Fruit fly (Drosophila melanogaster) whole organism, embryonic: ENCODE results near the gene mRpS14.

Experiments used
- CG12219 ChIP-seq: fragments of 200-800 bp; sonication (Bioruptor generic); optimal IDR thresholded peaks from 3 replicates; lab custom pipeline; 2018; ENCODE audit warnings: missing biosample characterization, mild to moderate bottlenecking, missing genetic modification characterization
- CG12299 ChIP-seq: fragments of 200-800 bp; sonication (Bioruptor generic); optimal IDR thresholded peaks from 2 replicates; lab custom pipeline; 2018; ENCODE audit warnings: missing biosample characterization, mild to moderate bottlenecking, missing genetic modification characterization
- CG1233 ChIP-seq: fragments of 200-800 bp; sonication (Bioruptor generic); optimal IDR thresholded peaks from 4 replicates; lab custom pipeline; 2018; ENCODE audit warnings: missing biosample characterization, mild to moderate bottlenecking, missing genetic modification characterization
- CG14965 ChIP-seq: fragments of 200-800 bp; sonication (Bioruptor generic); optimal IDR thresholded peaks from 2 replicates; lab custom pipeline; 2016; ENCODE audit warnings: missing biosample characterization, missing genetic modification characterization, borderline replicate concordance
- CG1647 ChIP-seq: fragments of 200-800 bp; sonication (Bioruptor generic); optimal IDR thresholded peaks from 3 replicates; lab custom pipeline; 2016; ENCODE audit warnings: missing biosample characterization, missing genetic modification characterization
- CG16779 ChIP-seq: fragments of 200-800 bp; sonication (Bioruptor generic); IDR thresholded peaks from 2 replicates; pipeline ENCODE4 v1.3.6; 2022; ENCODE audit warnings: missing biosample characterization, missing genetic modification characterization
- CG16813 ChIP-seq: fragments of 200-800 bp; sonication (Bioruptor generic); IDR thresholded peaks from 3 replicates; pipeline ENCODE4 v1.3.6; 2022; ENCODE audit warnings: missing biosample characterization, missing genetic modification characterization; ENCODE audit not compliant: partially characterized antibody
- CG17385 ChIP-seq: fragments of 200-800 bp; sonication (Bioruptor generic); optimal IDR thresholded peaks from 3 replicates; lab custom pipeline; 2018; ENCODE audit warnings: missing biosample characterization, mild to moderate bottlenecking, missing genetic modification characterization
- CG17829 ChIP-seq: fragments of 200-800 bp; optimal IDR thresholded peaks from 2 replicates; lab custom pipeline; 2019; ENCODE audit warnings: missing biosample characterization, mild to moderate bottlenecking, missing genetic modification characterization, moderate library complexity
- CG32532 ChIP-seq: fragments of 200-800 bp; sonication (Bioruptor generic); IDR thresholded peaks from 2 replicates; pipeline ENCODE4 v1.3.6; 2022; ENCODE audit warnings: missing biosample characterization, missing genetic modification characterization
- CG4360 ChIP-seq: fragments of 200-800 bp; sonication (Bioruptor generic); IDR thresholded peaks from 2 replicates; pipeline ENCODE4 v1.3.6; 2022; ENCODE audit warnings: missing biosample characterization, missing genetic modification characterization
- CG4854 ChIP-seq: fragments of 200-800 bp; sonication (Bioruptor generic); optimal IDR thresholded peaks from 2 replicates; lab custom pipeline; 2016; ENCODE audit warnings: missing biosample characterization, missing genetic modification characterization, inconsistent platforms
- CG5180 ChIP-seq: fragments of 200-800 bp; sonication (Bioruptor generic); optimal IDR thresholded peaks from 3 replicates; lab custom pipeline; 2017; ENCODE audit warnings: missing biosample characterization, missing genetic modification characterization, mild to moderate bottlenecking, moderate library complexity, missing genetic modification reagents
- CG6272 ChIP-seq: fragments of 200-800 bp; sonication (Bioruptor generic); IDR thresholded peaks from 2 replicates; pipeline ENCODE4 v1.3.6; 2022; ENCODE audit warnings: missing biosample characterization, missing genetic modification characterization
- CG7556 ChIP-seq: fragments of 200-800 bp; sonication (Bioruptor generic); optimal IDR thresholded peaks from 2 replicates; lab custom pipeline; 2017; ENCODE audit warnings: missing biosample characterization, mild to moderate bottlenecking, missing genetic modification characterization
- CG7839 ChIP-seq: fragments of 200-800 bp; sonication (Bioruptor generic); optimal IDR thresholded peaks from 3 replicates; lab custom pipeline; 2018; ENCODE audit warnings: missing biosample characterization, mild to moderate bottlenecking, missing genetic modification characterization, moderate library complexity
- CkIIα-i1 ChIP-seq: fragments of 200-800 bp; sonication (Bioruptor generic); IDR thresholded peaks from 2 replicates; pipeline ENCODE4 v1.3.6; 2022; ENCODE audit warnings: missing biosample characterization, missing genetic modification characterization
- Dbx ChIP-seq: fragments of 200-800 bp; sonication (Bioruptor generic); IDR thresholded peaks from 3 replicates; pipeline ENCODE4 v1.3.6; 2022; ENCODE audit warnings: missing biosample characterization, missing genetic modification characterization
- Eip74EF ChIP-seq, 2 experiments: fragments of 200-800 bp in 1 of 2; fragments of >200 bp in 1 of 2; sonication (Bioruptor generic) in 1 of 2; optimal IDR thresholded peaks; 2 replicates each; lab custom pipeline; 2017 to 2019; ENCODE audit warnings: missing biosample characterization in 2 of 2, missing genetic modification characterization in 2 of 2, mild to moderate bottlenecking in 1 of 2, moderate library complexity in 1 of 2
- Hand ChIP-seq: fragments of 200-800 bp; sonication (Bioruptor generic); optimal IDR thresholded peaks from 2 replicates; lab custom pipeline; 2017; ENCODE audit warnings: mild to moderate bottlenecking, missing biosample characterization, missing genetic modification reagents, missing genetic modification characterization
- HmgD ChIP-seq: fragments of 200-800 bp; sonication (Bioruptor generic); optimal IDR thresholded peaks from 3 replicates; lab custom pipeline; 2016; ENCODE audit warnings: missing biosample characterization, missing genetic modification characterization
- Lpt ChIP-seq: fragments of >200 bp; optimal IDR thresholded peaks from 2 replicates; lab custom pipeline; 2018; ENCODE audit warnings: missing biosample characterization, missing genetic modification characterization
- Mes4 ChIP-seq: fragments of 200-800 bp; sonication (Bioruptor generic); optimal IDR thresholded peaks from 2 replicates; lab custom pipeline; 2016; ENCODE audit warnings: missing biosample characterization, missing genetic modification characterization
- Mrtf ChIP-seq: fragments of 200-800 bp; sonication (Bioruptor generic); IDR thresholded peaks from 3 replicates; pipeline ENCODE4 v1.3.6; 2022; ENCODE audit warnings: missing biosample characterization, missing genetic modification characterization
- Sry-δ ChIP-seq: fragments of 200-800 bp; sonication (Bioruptor generic); optimal IDR thresholded peaks from 2 replicates; lab custom pipeline; 2016; ENCODE audit warnings: missing biosample characterization, missing genetic modification characterization
- Taf1 ChIP-seq: fragments of 200-800 bp; sonication (Bioruptor generic); IDR thresholded peaks from 2 replicates; pipeline ENCODE4 v1.3.6; 2022; ENCODE audit warnings: missing biosample characterization, missing genetic modification characterization
- Tbp ChIP-seq: fragments of >200 bp; optimal IDR thresholded peaks from 2 replicates; lab custom pipeline; 2018; ENCODE audit warnings: missing biosample characterization, missing genetic modification characterization
- amos ChIP-seq: fragments of 200-800 bp; sonication (Bioruptor generic); IDR thresholded peaks from 2 replicates; pipeline ENCODE4 v1.3.6; 2022; ENCODE audit warnings: missing biosample characterization, missing genetic modification characterization; ENCODE audit not compliant: partially characterized antibody
- ap ChIP-seq: fragments of 200-800 bp; sonication (Bioruptor generic); IDR thresholded peaks from 2 replicates; pipeline ENCODE4 v1.3.6; 2022; ENCODE audit warnings: missing biosample characterization, missing genetic modification characterization
- crp ChIP-seq, 2 experiments: fragments of 200-800 bp; sonication (Bioruptor generic); optimal IDR thresholded peaks; 2 replicates in 1 of 2; 3 replicates in 1 of 2; lab custom pipeline; 2017; ENCODE audit warnings: missing biosample characterization in 2 of 2, missing genetic modification characterization in 2 of 2, mild to moderate bottlenecking in 1 of 2, moderate library complexity in 1 of 2
- disco-r ChIP-seq: fragments of 200-800 bp; sonication (Bioruptor generic); optimal IDR thresholded peaks from 2 replicates; lab custom pipeline; 2016; ENCODE audit warnings: missing biosample characterization, missing genetic modification characterization
- eyg ChIP-seq: fragments of 200-800 bp; sonication (Bioruptor generic); optimal IDR thresholded peaks from 3 replicates; lab custom pipeline; 2016; ENCODE audit warnings: missing biosample characterization, missing genetic modification characterization
- fd64A ChIP-seq: fragments of 200-800 bp; sonication (Bioruptor generic); optimal IDR thresholded peaks from 3 replicates; lab custom pipeline; 2018; ENCODE audit warnings: missing biosample characterization, mild to moderate bottlenecking, missing genetic modification characterization
- gce ChIP-seq: fragments of 200-800 bp; sonication (Bioruptor generic); IDR thresholded peaks from 3 replicates; pipeline ENCODE4 v1.3.6; 2022; ENCODE audit warnings: missing biosample characterization, missing genetic modification characterization
- hth ChIP-seq: fragments of >200 bp; optimal IDR thresholded peaks from 2 replicates; lab custom pipeline; 2017; ENCODE audit warnings: inconsistent platforms
- ind ChIP-seq: fragments of 200-800 bp; sonication (Bioruptor generic); optimal IDR thresholded peaks from 3 replicates; lab custom pipeline; 2016; ENCODE audit warnings: missing biosample characterization, missing genetic modification characterization
- nmo ChIP-seq: fragments of 200-800 bp; sonication (Bioruptor generic); optimal IDR thresholded peaks from 2 replicates; lab custom pipeline; 2018; ENCODE audit warnings: missing biosample characterization, mild to moderate bottlenecking, missing genetic modification characterization, moderate library complexity
- org-1 ChIP-seq: fragments of 200-800 bp; sonication (Bioruptor generic); optimal IDR thresholded peaks from 2 replicates; lab custom pipeline; 2017; ENCODE audit warnings: missing biosample characterization, missing genetic modification characterization
- peb ChIP-seq: fragments of 200-800 bp; sonication (Bioruptor generic); IDR thresholded peaks from 2 replicates; pipeline ENCODE4 v1.3.6; 2022; ENCODE audit warnings: missing biosample characterization, missing genetic modification characterization
- phol ChIP-seq: fragments of 200-800 bp; sonication (Bioruptor generic); optimal IDR thresholded peaks from 3 replicates; lab custom pipeline; 2018; ENCODE audit warnings: missing biosample characterization, mild to moderate bottlenecking, missing genetic modification characterization, moderate library complexity
- pnt ChIP-seq: fragments of 200-800 bp; sonication (Bioruptor generic); optimal IDR thresholded peaks from 3 replicates; lab custom pipeline; 2016; ENCODE audit warnings: missing biosample characterization, missing genetic modification characterization
- psq ChIP-seq: fragments of 200-800 bp; sonication (Bioruptor generic); optimal IDR thresholded peaks from 2 replicates; lab custom pipeline; 2017; ENCODE audit warnings: missing biosample characterization, missing genetic modification characterization
- ro ChIP-seq: fragments of 200-800 bp; sonication (Bioruptor generic); IDR thresholded peaks from 2 replicates; pipeline ENCODE4 v1.3.6; 2022; ENCODE audit warnings: missing biosample characterization, missing genetic modification characterization
- seq ChIP-seq: fragments of 200-800 bp; sonication (Bioruptor generic); IDR thresholded peaks from 2 replicates; pipeline ENCODE4 v1.3.6; 2022; ENCODE audit warnings: missing biosample characterization, missing genetic modification characterization
- shn ChIP-seq: fragments of 200-800 bp; sonication (Bioruptor generic); optimal IDR thresholded peaks from 3 replicates; lab custom pipeline; 2016; ENCODE audit warnings: missing biosample characterization, missing genetic modification characterization
- sim ChIP-seq: fragments of 200-800 bp; sonication (Bioruptor generic); IDR thresholded peaks from 2 replicates; pipeline ENCODE4 v1.3.6; 2022; ENCODE audit warnings: missing biosample characterization, missing genetic modification characterization
- tup ChIP-seq: fragments of 200-800 bp; sonication (Bioruptor generic); optimal IDR thresholded peaks from 2 replicates; lab custom pipeline; 2016; ENCODE audit warnings: missing biosample characterization, mild to moderate bottlenecking, missing genetic modification characterization, moderate library complexity
- vnd ChIP-seq: fragments of 200-800 bp; sonication (Bioruptor generic); IDR thresholded peaks from 3 replicates; pipeline ENCODE4 v1.3.6; 2022; ENCODE audit warnings: missing biosample characterization, missing genetic modification characterization; ENCODE audit not compliant: partially characterized antibody
- wek ChIP-seq: fragments of 200-800 bp; sonication (Bioruptor generic); optimal IDR thresholded peaks from 3 replicates; lab custom pipeline; 2018; ENCODE audit warnings: missing biosample characterization, mild to moderate bottlenecking, missing genetic modification characterization, moderate library complexity

The mRpS14 gene

DNA sequence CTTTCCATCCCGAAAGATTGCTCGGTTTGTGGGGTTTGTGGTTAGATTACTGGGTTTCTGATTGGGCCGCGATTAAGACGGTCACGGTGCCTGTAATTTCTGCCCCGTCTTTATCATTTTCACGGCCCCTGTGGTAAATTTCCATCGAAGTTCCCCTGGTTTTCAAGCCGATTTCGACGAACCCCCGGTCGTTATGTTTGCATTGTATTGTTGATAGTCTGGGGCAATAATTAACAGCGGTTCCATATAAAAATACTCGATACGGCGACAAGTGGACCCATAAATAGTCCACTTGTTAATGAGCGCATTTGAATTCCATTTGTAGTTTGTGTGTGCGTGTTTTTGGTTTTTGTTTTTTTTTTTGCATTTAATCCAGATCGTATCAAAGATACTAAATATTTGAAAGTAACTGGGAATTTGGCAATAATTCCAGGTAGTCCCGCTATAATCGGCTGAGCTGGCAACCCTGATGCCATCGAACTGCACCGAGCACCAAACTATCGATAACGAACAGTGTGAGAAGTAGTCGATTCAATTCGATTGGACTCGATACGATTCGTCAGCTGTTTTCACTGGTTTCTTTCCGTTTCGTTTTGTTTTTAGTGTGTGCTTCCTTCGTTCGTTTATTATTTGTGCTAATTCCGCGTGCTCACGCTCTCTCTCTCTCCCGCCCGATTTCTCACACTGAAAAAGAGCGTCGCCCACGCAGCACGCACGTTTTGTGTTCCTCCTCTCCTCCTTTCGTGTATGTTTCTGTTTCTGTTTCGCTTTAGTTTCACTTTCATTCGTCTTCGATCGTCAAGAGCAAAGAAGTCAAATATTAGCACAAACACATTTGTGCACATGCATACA, 25.5 kb upstream of the mRpS14 start (continued):
- TF ChIP-seq CG7556 (peak; percentile 14), CG1233 (GFP tag; lab: Kevin White, UChicago) (no peak), CG5180 (no peak), ind (GFP tag; lab: Kevin White, UChicago) (no peak), Tbp (no peak), pnt (GFP tag; lab: Kevin White, UChicago) (no peak), hth (no peak), CG17829 (tag; lab: Kevin White, UChicago) (peak; percentile 34), sim (GFP tag; lab: Robert Waterston, UW) (no peak), nmo (GFP tag; lab: Kevin White, UChicago) (peak; percentile 24), org-1 (GFP tag; lab: Kevin White, UChicago) (no peak), Mrtf (GFP tag; lab: Robert Waterston, UW) (no peak), CG4854 (GFP tag; lab: Kevin White, UChicago) (no peak), CG7839 (tag; lab: Kevin White, UChicago) (no peak), Dbx (GFP tag; lab: Robert Waterston, UW) (0 out of 3 replicates have a peak, but pooled peaks have one; percentile 13), gce (GFP tag; lab: Robert Waterston, UW) (0 out of 3 replicates have a peak, but pooled peaks have one; percentile 28), fd64A (GFP tag; lab: Kevin White, UChicago) (no peak), Taf1 (GFP tag; lab: Robert Waterston, UW) (no peak), CG32532 (GFP tag; lab: Robert Waterston, UW) (peak; percentile 81), CG16813 (GFP tag; lab: Robert Waterston, UW) (peak; percentile 84), Eip74EF (GFP tag; optimal IDR thresholded peaks at IDR 0.05; lab: Kevin White, UChicago) (no peak), ap (GFP tag; lab: Robert Waterston, UW) (no peak), Lpt (GFP tag; lab: Kevin White, UChicago) (no peak), amos (GFP tag; lab: Robert Waterston, UW) (peak; percentile 87), Sry-δ (GFP tag; lab: Kevin White, UChicago) (peak; percentile 83), phol (peak; percentile 14), Hand (peak; percentile 43), shn (GFP tag; lab: Kevin White, UChicago) (no peak), HmgD (GFP tag; lab: Kevin White, UChicago) (peak; percentile 18), peb (GFP tag; lab: Robert Waterston, UW) (no peak), tup (GFP tag; lab: Kevin White, UChicago) (no peak), seq (no peak), crp (GFP tag; optimal IDR thresholded peaks at IDR 0.05; lab: Kevin White, UChicago) (peak; percentile 42 to 89), CG4360 (no peak), CG17385 (no peak), psq (GFP tag; lab: Kevin White, UChicago) (peak; percentile 93), CG12299 (tag; lab: Kevin White, UChicago) (peak; percentile 1), CG12219 (GFP tag; lab: Kevin White, UChicago) (no peak), CkIIα-i1 (no peak), CG14965 (no peak), ro (no peak), CG6272 (GFP tag; lab: Robert Waterston, UW) (no peak), CG1647 (GFP tag; lab: Kevin White, UChicago) (no peak), CG16779 (GFP tag; lab: Robert Waterston, UW) (0 out of 2 replicates have a peak, but pooled peaks have one; percentile 16), eyg (peak; percentile 31), wek (GFP tag; lab: Kevin White, UChicago) (peak; percentile 15), vnd (GFP tag; lab: Robert Waterston, UW) (peak; percentile 77), Mes4 (GFP tag; lab: Kevin White, UChicago) (peak; percentile 29), disco-r (GFP tag; lab: Kevin White, UChicago) (no peak)
